Worm (Caenorhabditis elegans) whole organism, L4 larva: Measurements from ENCODE around the gene zipt-2.1.
A peak's percentile ranks its signal among the peaks of the same experiment; 100 is the strongest.

Source experiments
- D1046.2 ChIP-seq: fragments of 200-800 bp; sonication (Bioruptor generic); IDR thresholded peaks from 2 replicates; pipeline ENCODE4 v1.3.6; 2022; ENCODE audit warnings: missing genetic modification characterization, missing compliant biosample characterization
- F10B5.3 ChIP-seq: sonication (generic microtip); optimal IDR thresholded peaks from 2 replicates; lab custom pipeline; 2016; ENCODE audit warnings: mild to moderate bottlenecking, missing genetic modification characterization, missing compliant biosample characterization
- F44E2.7 ChIP-seq: fragments of 200-800 bp; sonication (Bioruptor generic); IDR thresholded peaks from 2 replicates; pipeline ENCODE4 v2.1.2; 2022; ENCODE audit warnings: missing genetic modification characterization, missing compliant biosample characterization
- F49E8.2 ChIP-seq: sonication (generic microtip); optimal IDR thresholded peaks from 2 replicates; lab custom pipeline; 2016; ENCODE audit warnings: missing compliant biosample characterization, mild to moderate bottlenecking, missing genetic modification characterization, borderline replicate concordance
- R02D3.7 ChIP-seq: fragments of 150-350 bp; sonication (generic microtip); optimal IDR thresholded peaks from 3 replicates; lab custom pipeline; 2014; ENCODE audit warnings: missing biosample characterization, missing genetic modification characterization
- T26A8.4 ChIP-seq: fragments of 200-800 bp; sonication (Bioruptor generic); IDR thresholded peaks from 2 replicates; pipeline ENCODE4 v1.3.6; 2022; ENCODE audit warnings: missing genetic modification characterization, missing compliant biosample characterization
- Y105C5A.15 ChIP-seq: fragments of 200-800 bp; sonication (Bioruptor generic); IDR thresholded peaks from 2 replicates; pipeline ENCODE4 v1.3.6; 2022; ENCODE audit warnings: missing genetic modification characterization, missing compliant biosample characterization
- Y75B8A.6 ChIP-seq: fragments of 200-800 bp; sonication (Bioruptor generic); IDR thresholded peaks from 2 replicates; pipeline ENCODE4 v1.3.6; 2022; ENCODE audit warnings: missing genetic modification reagents, missing genetic modification characterization, missing compliant biosample characterization
- ZK337.2 ChIP-seq: fragments of 200-800 bp; sonication (Bioruptor generic); IDR thresholded peaks from 2 replicates; pipeline ENCODE4 v1.3.6; 2022; ENCODE audit warnings: missing genetic modification reagents, missing genetic modification characterization, missing compliant biosample characterization
- aha-1 ChIP-seq: fragments of 150-350 bp; peaks from one replicate; lab custom pipeline; 2014; ENCODE audit warnings: missing biosample characterization, missing genetic modification characterization
- arid-1 ChIP-seq: fragments of 200-800 bp; sonication (Bioruptor generic); conservative IDR thresholded peaks from 2 replicates; pipeline ENCODE4 v1.3.6; 2022; ENCODE audit warnings: missing genetic modification reagents, missing genetic modification characterization, missing compliant biosample characterization
- attf-4 ChIP-seq: sonication (generic microtip); optimal IDR thresholded peaks from 3 replicates; lab custom pipeline; 2017; ENCODE audit warnings: missing biosample characterization, missing genetic modification characterization
- ceh-28 ChIP-seq: fragments of 150-350 bp; optimal IDR thresholded peaks from 2 replicates; lab custom pipeline; 2014; ENCODE audit warnings: missing biosample characterization, missing genetic modification reagents, missing genetic modification characterization
- ctbp-1 ChIP-seq: fragments of 200-800 bp; sonication (Bioruptor generic); IDR thresholded peaks from 2 replicates; pipeline ENCODE4 v1.3.6; 2022; ENCODE audit warnings: missing genetic modification reagents, missing genetic modification characterization, missing compliant biosample characterization
- daf-19 ChIP-seq: fragments of 200-800 bp; sonication (Bioruptor generic); conservative IDR thresholded peaks from 2 replicates; pipeline ENCODE4 v1.3.6; 2022; ENCODE audit warnings: missing genetic modification characterization, missing compliant biosample characterization
- daf-8 ChIP-seq: fragments of 200-800 bp; sonication (Bioruptor generic); IDR thresholded peaks from 2 replicates; pipeline ENCODE4 v1.3.6; 2022; ENCODE audit warnings: missing genetic modification characterization, missing compliant biosample characterization
- dmd-6 ChIP-seq: fragments of 200-800 bp; sonication (Bioruptor generic); IDR thresholded peaks from 2 replicates; pipeline ENCODE4 v1.3.6; 2022; ENCODE audit warnings: missing genetic modification reagents, missing genetic modification characterization, missing compliant biosample characterization
- dmd-8 ChIP-seq: fragments of 200-800 bp; sonication (Bioruptor generic); IDR thresholded peaks from 2 replicates; pipeline ENCODE4 v1.3.6; 2022; ENCODE audit warnings: missing genetic modification characterization, missing compliant biosample characterization
- duxl-1 ChIP-seq: sonication (generic microtip); optimal IDR thresholded peaks from 2 replicates; lab custom pipeline; 2016; ENCODE audit warnings: mild to moderate bottlenecking, missing genetic modification characterization, moderate library complexity, missing compliant biosample characterization; ENCODE audit not compliant: poor library complexity
- dve-1 ChIP-seq: sonication (generic microtip); optimal IDR thresholded peaks from 2 replicates; lab custom pipeline; 2017; ENCODE audit warnings: antibody characterized with exemption, mild to moderate bottlenecking, missing genetic modification characterization, missing compliant biosample characterization; ENCODE audit not compliant: insufficient read depth
- egl-43 ChIP-seq: fragments of 200-800 bp; sonication (Bioruptor generic); IDR thresholded peaks from 2 replicates; pipeline ENCODE4 v1.3.6; 2022; ENCODE audit warnings: missing genetic modification reagents, missing genetic modification characterization, missing compliant biosample characterization
- hif-1 ChIP-seq, 2 experiments: sonication (generic microtip); optimal IDR thresholded peaks; 2 replicates each; lab custom pipeline; 2016 to 2017; ENCODE audit warnings: missing compliant biosample characterization in 2 of 2, missing genetic modification characterization in 2 of 2, missing genetic modification reagents in 2 of 2, missing genotype in 2 of 2, mild to moderate bottlenecking in 1 of 2
- hlh-11 ChIP-seq: fragments of 200-800 bp; sonication (Bioruptor generic); optimal IDR thresholded peaks from 2 replicates; lab custom pipeline; 2018; ENCODE audit warnings: mild to moderate bottlenecking, missing genetic modification characterization, missing compliant biosample characterization
- hmg-1.1 ChIP-seq: fragments of 200-800 bp; sonication (Bioruptor generic); IDR thresholded peaks from 2 replicates; pipeline ENCODE4 v1.3.6; 2022; ENCODE audit warnings: missing genetic modification reagents, missing genetic modification characterization, missing compliant biosample characterization
- madf-5 ChIP-seq, 2 experiments: fragments of 200-800 bp; sonication (Bioruptor generic); IDR thresholded peaks; 2 replicates each; pipeline ENCODE4 v1.3.6; 2022; ENCODE audit warnings: missing compliant biosample characterization in 2 of 2, missing genetic modification characterization in 2 of 2
- mes-2 ChIP-seq: sonication (generic microtip); optimal IDR thresholded peaks from 2 replicates; lab custom pipeline; 2016; ENCODE audit warnings: missing genotype, mild to moderate bottlenecking, missing genetic modification characterization, missing compliant biosample characterization; ENCODE audit not compliant: poor library complexity, severe bottlenecking
- nhr-102 ChIP-seq: sonication (generic microtip); optimal IDR thresholded peaks from 2 replicates; lab custom pipeline; 2016; ENCODE audit warnings: mild to moderate bottlenecking, missing genetic modification characterization, moderate library complexity, missing compliant biosample characterization
- nhr-11 ChIP-seq: fragments of 150-350 bp; optimal IDR thresholded peaks from 2 replicates; lab custom pipeline; 2014; ENCODE audit warnings: missing biosample characterization, missing genetic modification characterization
- nhr-111 ChIP-seq: fragments of 200-800 bp; sonication (Bioruptor generic); optimal IDR thresholded peaks from 2 replicates; lab custom pipeline; 2018; ENCODE audit warnings: mild to moderate bottlenecking, missing genetic modification characterization, missing compliant biosample characterization
- nhr-237 ChIP-seq: sonication (generic microtip); optimal IDR thresholded peaks from 2 replicates; lab custom pipeline; 2017; ENCODE audit warnings: missing biosample characterization, missing genetic modification characterization
- nhr-42 ChIP-seq: fragments of 200-800 bp; sonication (Bioruptor generic); IDR thresholded peaks from 2 replicates; pipeline ENCODE4 v1.3.6; 2022; ENCODE audit warnings: missing genetic modification characterization, missing compliant biosample characterization
- nhr-76 ChIP-seq: fragments of 150-350 bp; optimal IDR thresholded peaks from 2 replicates; lab custom pipeline; 2014; ENCODE audit warnings: missing biosample characterization, missing genetic modification characterization
- nhr-77 ChIP-seq: fragments of 150-350 bp; optimal IDR thresholded peaks from 2 replicates; lab custom pipeline; 2014; ENCODE audit warnings: missing biosample characterization, missing genetic modification characterization
- rbr-2 ChIP-seq: sonication (generic microtip); optimal IDR thresholded peaks from 2 replicates; lab custom pipeline; 2016; ENCODE audit warnings: missing genotype, missing genetic modification characterization, missing compliant biosample characterization
- saeg-2 ChIP-seq: fragments of 200-800 bp; sonication (Bioruptor generic); IDR thresholded peaks from 2 replicates; pipeline ENCODE4 v1.3.6; 2022; ENCODE audit warnings: missing genetic modification reagents, missing genetic modification characterization, missing compliant biosample characterization
- set-16 ChIP-seq: fragments of 200-800 bp; sonication (Bioruptor generic); IDR thresholded peaks from 2 replicates; pipeline ENCODE4 v1.3.6; 2022; ENCODE audit warnings: missing genetic modification reagents, missing genetic modification characterization, missing compliant biosample characterization
- snpc-1.2 ChIP-seq: fragments of 200-800 bp; sonication (Bioruptor generic); IDR thresholded peaks from 2 replicates; pipeline ENCODE4 v1.3.6; 2022; ENCODE audit warnings: missing genetic modification reagents, missing genetic modification characterization, missing compliant biosample characterization
- unc-130 ChIP-seq: sonication (generic microtip); optimal IDR thresholded peaks from 2 replicates; lab custom pipeline; 2016; ENCODE audit warnings: missing genetic modification reagents, missing genetic modification characterization, missing compliant biosample characterization
- unc-39 ChIP-seq: sonication (generic microtip); optimal IDR thresholded peaks from 2 replicates; lab custom pipeline; 2017; ENCODE audit warnings: missing biosample characterization, missing genetic modification characterization
- unc-62 ChIP-seq, 3 experiments: fragments of 150-350 bp in 1 of 3; sonication (generic microtip); optimal IDR thresholded peaks in 2 of 3; peaks in 1 of 3; 1 replicate in 1 of 3; 2 replicates in 2 of 3; lab custom pipeline; 2014 to 2017; ENCODE audit warnings: missing biosample characterization in 3 of 3, missing genetic modification characterization in 3 of 3, missing genetic modification reagents in 3 of 3, missing genotype in 1 of 3
- zip-11 ChIP-seq: fragments of 200-800 bp; sonication (Bioruptor generic); IDR thresholded peaks from 2 replicates; pipeline ENCODE4 v1.3.6; 2022; ENCODE audit warnings: missing genetic modification characterization, missing compliant biosample characterization
- zip-2 ChIP-seq: fragments of 150-350 bp; optimal IDR thresholded peaks from 2 replicates; lab custom pipeline; 2014; ENCODE audit warnings: missing biosample characterization, missing genetic modification characterization
- ztf-11 ChIP-seq: fragments of 150-350 bp; optimal IDR thresholded peaks from 2 replicates; lab custom pipeline; 2014; ENCODE audit warnings: missing biosample characterization, missing genetic modification characterization

zipt-2.1 gene

ce11 chrIV:10819049-10819448, 19.6 kb downstream of the zipt-2.1 start (continued):
- TF ChIP-seq Y105C5A.15 (GFP tag; lab: Robert Waterston, UW) (0 out of 2 replicates have a peak, but pooled peaks have one; percentile 24), set-16 (GFP tag; lab: Robert Waterston, UW) (peak; percentile 43), dmd-6 (GFP tag; lab: Robert Waterston, UW) (peak; percentile 42), ZK337.2 (GFP tag; lab: Robert Waterston, UW) (no peak), nhr-42 (GFP tag; lab: Robert Waterston, UW) (no peak), egl-43 (peak; percentile 62; the same call in 1 of the 2 replicates), ctbp-1 (GFP tag; lab: Robert Waterston, UW) (peak; percentile 47; the same call in 1 of the 2 replicates), F10B5.3 (no peak), nhr-77 (tag; lab: Kevin White, UChicago) (no peak), arid-1 (GFP tag; lab: Robert Waterston, UW) (no peak), unc-39 (no peak), hlh-11 (peak; percentile 7), daf-19 (no peak), ztf-11 (tag; lab: Kevin White, UChicago) (no peak), unc-62 (GFP tag; optimal IDR thresholded peaks at IDR 0.05 in 1 of 2; lab: Kevin White, UChicago) (peak in 1 of 2 experiments; percentile 95), unc-62 (tag; optimal IDR thresholded peaks at IDR 0.05; lab: Kevin White, UChicago) (no peak), aha-1 (peak; percentile 92), zip-2 (tag; lab: Kevin White, UChicago) (no peak), daf-8 (GFP tag; lab: Robert Waterston, UW) (no peak), mes-2 (tag; lab: Kevin White, UChicago) (no peak), snpc-1.2 (GFP tag; lab: Robert Waterston, UW) (no peak), dve-1 (no peak), saeg-2 (GFP tag; lab: Robert Waterston, UW) (no peak), T26A8.4 (GFP tag; lab: Robert Waterston, UW) (no peak), dmd-8 (GFP tag; lab: Robert Waterston, UW) (no peak), madf-5 (GFP tag; IDR thresholded peaks at IDR 0.05; lab: Robert Waterston, UW) (no peak), R02D3.7 (tag; lab: Kevin White, UChicago) (no peak), nhr-237 (tag; lab: Kevin White, UChicago) (no peak), D1046.2 (GFP tag; lab: Robert Waterston, UW) (no peak), ceh-28 (tag; lab: Kevin White, UChicago) (no peak), nhr-102 (tag; lab: Kevin White, UChicago) (no peak), hmg-1.1 (no peak), unc-130 (no peak), attf-4 (tag; lab: Kevin White, UChicago) (no peak), zip-11 (no peak), rbr-2 (tag; lab: Kevin White, UChicago) (peak; percentile 49), hif-1 (tag; optimal IDR thresholded peaks at IDR 0.05; lab: Kevin White, UChicago) (no peak), nhr-11 (tag; lab: Kevin White, UChicago) (peak; percentile 7), F49E8.2 (no peak), Y75B8A.6 (GFP tag; lab: Robert Waterston, UW) (no peak), nhr-111 (GFP tag; lab: Kevin White, UChicago) (no peak), nhr-76 (tag; lab: Kevin White, UChicago) (no peak), duxl-1 (tag; lab: Kevin White, UChicago) (no peak), F44E2.7 (GFP tag; lab: Robert Waterston, UW) (no peak)
